Worm (Caenorhabditis elegans): ENCODE data around the gene attf-3.

ce11 chrIII:40580-41113 lies 45.5 kb downstream of the attf-3 start, which contains the start of gene col-88:
- TF ChIP-seq php-3 (GFP tag; IDR thresholded peaks at IDR 0.05) = no peak
- no peak for TF ChIP-seq nhr-25 (tag; optimal IDR thresholded peaks at IDR 0.05; ENCODE audit: borderline replicate concordance, insufficient read depth)
- TF ChIP-seq ztf-11 (tag; optimal IDR thresholded peaks at IDR 0.05) = no peak

Data from whole organism, L4 larva.